Fruit fly (Drosophila melanogaster): ENCODE data around the gene Peritrophin-15b.

Gene Peritrophin-15b

DNA sequence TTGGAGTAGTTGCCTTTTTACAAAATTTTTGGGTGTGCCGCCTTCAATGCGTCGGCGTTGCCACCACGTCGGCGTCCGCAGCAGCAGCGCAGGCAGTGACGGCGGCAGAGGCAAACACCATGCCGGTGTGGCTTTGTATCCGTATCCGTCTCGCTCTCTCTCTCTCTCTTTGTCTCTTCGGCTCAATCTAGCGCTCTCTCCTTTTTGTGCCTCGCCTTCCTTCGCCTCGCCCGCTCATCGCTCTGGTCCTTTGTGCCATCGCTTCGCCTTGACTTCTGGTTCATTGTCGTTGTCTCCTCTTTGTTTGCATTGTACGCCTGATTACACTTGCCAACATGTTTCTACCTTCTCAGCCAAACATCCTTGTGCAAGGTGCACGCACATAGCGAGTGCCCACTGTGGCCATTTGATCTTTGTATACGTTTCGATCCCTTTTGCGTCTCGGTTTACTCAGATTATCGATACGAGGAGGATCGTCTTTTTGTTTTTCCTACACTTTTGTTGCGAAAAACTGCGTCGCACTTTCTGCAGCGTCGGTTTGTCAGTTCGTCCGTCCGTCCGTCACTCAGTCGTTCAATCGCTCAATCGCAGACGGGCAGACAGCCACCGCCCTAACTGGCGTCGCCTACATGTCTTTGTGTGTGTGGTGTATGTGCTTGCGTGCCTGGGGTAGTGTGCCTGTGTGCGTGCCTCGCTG lies 21.8 kb upstream of the Peritrophin-15b start (continued):
- TF ChIP-seq so (GFP tag; IDR thresholded peaks at IDR 0.05) = no peak
- no peak for TF ChIP-seq crc (GFP tag; optimal IDR thresholded peaks at IDR 0.05)
- no peak for TF ChIP-seq CG6854 (GFP tag; optimal IDR thresholded peaks at IDR 0.05)
- peak; percentile 98 for TF ChIP-seq Adf1 (GFP tag; IDR thresholded peaks at IDR 0.05)
- peak; percentile 58 for TF ChIP-seq HLHmδ (GFP tag; optimal IDR thresholded peaks at IDR 0.05)
- no peak for TF ChIP-seq CG1233 (GFP tag; optimal IDR thresholded peaks at IDR 0.05)
- no peak for TF ChIP-seq Abd-B (GFP tag; optimal IDR thresholded peaks at IDR 0.05)
- no peak for TF ChIP-seq Fer3 (tag; optimal IDR thresholded peaks at IDR 0.05)
- no peak for TF ChIP-seq HHEX (GFP tag; optimal IDR thresholded peaks at IDR 0.05)
- no peak for TF ChIP-seq bowl (GFP tag; IDR thresholded peaks at IDR 0.05)
- no peak for TF ChIP-seq Fer1 (GFP tag; optimal IDR thresholded peaks at IDR 0.05)
- TF ChIP-seq oc (tag; optimal IDR thresholded peaks at IDR 0.05) = no peak
- TF ChIP-seq Doc2 (GFP tag; IDR thresholded peaks at IDR 0.05) = no peak
- no peak for TF ChIP-seq Hand (GFP tag; optimal IDR thresholded peaks at IDR 0.05)
- TF ChIP-seq aop (GFP tag; IDR thresholded peaks at IDR 0.05) = no peak
- TF ChIP-seq gem (tag; optimal IDR thresholded peaks at IDR 0.05) = peak; percentile 1
- TF ChIP-seq CG34376 (GFP tag; optimal IDR thresholded peaks at IDR 0.05) = no peak
- no peak for TF ChIP-seq Gsc (GFP tag; IDR thresholded peaks at IDR 0.05)
- no peak for TF ChIP-seq CG8924 (tag; optimal IDR thresholded peaks at IDR 0.05)
- no peak for TF ChIP-seq CG11723 (GFP tag; optimal IDR thresholded peaks at IDR 0.05)
- no peak for TF ChIP-seq pfk (GFP tag; optimal IDR thresholded peaks at IDR 0.05)
- TF ChIP-seq CG7928 (GFP tag; optimal IDR thresholded peaks at IDR 0.05) = no peak
- peak; percentile 89 for TF ChIP-seq pros (GFP tag; optimal IDR thresholded peaks at IDR 0.05)
- no peak for TF ChIP-seq Aef1 (GFP tag; IDR thresholded peaks at IDR 0.05)
- no peak for TF ChIP-seq H2.0 (GFP tag; IDR thresholded peaks at IDR 0.05)
- TF ChIP-seq CG11247 (GFP tag; IDR thresholded peaks at IDR 0.05) = no peak
- TF ChIP-seq Mes4 (GFP tag; optimal IDR thresholded peaks at IDR 0.05) = no peak
- TF ChIP-seq mam (GFP tag; optimal IDR thresholded peaks at IDR 0.05) = no peak
- no peak for TF ChIP-seq tna (GFP tag; IDR thresholded peaks at IDR 0.05; ENCODE audit: partially characterized antibody)
- no peak for TF ChIP-seq Fer2 (tag; optimal IDR thresholded peaks at IDR 0.05)
- TF ChIP-seq Nf-YB (GFP tag; optimal IDR thresholded peaks at IDR 0.05) = no peak
- no peak for TF ChIP-seq ab (GFP tag; optimal IDR thresholded peaks at IDR 0.05)
- no peak for TF ChIP-seq Nf-YA (GFP tag; IDR thresholded peaks at IDR 0.05)
- no peak for TF ChIP-seq Hr3 (GFP tag; optimal IDR thresholded peaks at IDR 0.05)
- no peak for TF ChIP-seq vfl (GFP tag; optimal IDR thresholded peaks at IDR 0.05)
- TF ChIP-seq CG8388 (GFP tag; optimal IDR thresholded peaks at IDR 0.05) = no peak
- TF ChIP-seq mld (GFP tag; IDR thresholded peaks at IDR 0.05; ENCODE audit: partially characterized antibody) = no peak
- no peak for TF ChIP-seq CG14667 (GFP tag; IDR thresholded peaks at IDR 0.05)
- 0 out of 2 replicates have a peak, but pooled peaks have one; percentile 5 for TF ChIP-seq sim (GFP tag; IDR thresholded peaks at IDR 0.05)
- no peak for TF ChIP-seq CG5953 (GFP tag; IDR thresholded peaks at IDR 0.05)
- TF ChIP-seq usp (GFP tag; optimal IDR thresholded peaks at IDR 0.05) = no peak
- peak; percentile 31; the same call in 1 of the 2 replicates for TF ChIP-seq CG9932 (GFP tag; IDR thresholded peaks at IDR 0.05)
- no peak for TF ChIP-seq CG16863 (GFP tag; optimal IDR thresholded peaks at IDR 0.05)
- no peak for TF ChIP-seq CG1647 (GFP tag; optimal IDR thresholded peaks at IDR 0.05)
- TF ChIP-seq CG11093 (GFP tag; IDR thresholded peaks at IDR 0.05) = no peak
- TF ChIP-seq CG13296 (GFP tag; optimal IDR thresholded peaks at IDR 0.05) = no peak
- no peak; the same call in 2 of the 3 replicates for TF ChIP-seq CG11456 (GFP tag; IDR thresholded peaks at IDR 0.05)
- TF ChIP-seq wor (GFP tag; IDR thresholded peaks at IDR 0.05) = no peak
- peak; percentile 36 for TF ChIP-seq CG5245 (GFP tag; optimal IDR thresholded peaks at IDR 0.05)
- TF ChIP-seq Sox100B (GFP tag; optimal IDR thresholded peaks at IDR 0.05) = no peak
- TF ChIP-seq dm (GFP tag; optimal IDR thresholded peaks at IDR 0.05) = no peak
